Worm (Caenorhabditis elegans): Measurements from ENCODE around the gene C03G6.17.
A peak's percentile ranks its signal among the peaks of the same experiment; 100 is the strongest.

Gene C03G6.17

ce11 chrV:7395359-7395758, 14.5 kb upstream of the C03G6.17 start, which contains the start of gene srx-9:
Gene srx-9, minus strand, starts transcription at chrV:7395459.
- TF ChIP-seq unc-62 (GFP tag; optimal IDR thresholded peaks at IDR 0.05) = no peak
- no peak for TF ChIP-seq F13H6.1 (tag; optimal IDR thresholded peaks at IDR 0.05)

ce11 chrV:7391933-7392332, 11.0 kb upstream of the C03G6.17 start, which contains the start of gene fbxa-105:
Gene fbxa-105, minus strand, starts transcription at chrV:7392029.
- TF ChIP-seq ztf-4 (tag; optimal IDR thresholded peaks at IDR 0.05) (no peak), lsy-2 (tag; optimal IDR thresholded peaks at IDR 0.05) (no peak), ceh-16 (tag; optimal IDR thresholded peaks at IDR 0.05) (no peak), dmd-4 (tag; optimal IDR thresholded peaks at IDR 0.05) (no peak), fos-1 (tag; optimal IDR thresholded peaks at IDR 0.05) (peak; percentile 70)

- TF ChIP-seq sem-4 (tag; optimal IDR thresholded peaks at IDR 0.05) (no peak), snpc-4 (tag; optimal IDR thresholded peaks at IDR 0.05) (no peak), ztf-11 (tag; optimal IDR thresholded peaks at IDR 0.05) (no peak), nhr-6 (tag; optimal IDR thresholded peaks at IDR 0.05) (no peak), fos-1 (tag; optimal IDR thresholded peaks at IDR 0.05) (no peak), mab-5 (tag; optimal IDR thresholded peaks at IDR 0.05) (no peak), ztf-1 (GFP tag; conservative IDR thresholded peaks at IDR 0.05) (no peak), nhr-77 (tag; optimal IDR thresholded peaks at IDR 0.05) (no peak), ceh-16 (tag; optimal IDR thresholded peaks at IDR 0.05) (no peak), elt-1 (tag; optimal IDR thresholded peaks at IDR 0.05) (no peak), mdl-1 (tag; optimal IDR thresholded peaks at IDR 0.05) (no peak), nhr-23 (tag; optimal IDR thresholded peaks at IDR 0.05) (no peak), nhr-11 (tag; optimal IDR thresholded peaks at IDR 0.05) (no peak)
Observed at ce11 chrV:7389771-7390170, 8.9 kb upstream of the C03G6.17 start, which contains the start of gene C02H6.1. Gene C02H6.1, minus strand, starts transcription at chrV:7389871.

ce11 chrV:7387755-7388154, 6.8 kb upstream of the C03G6.17 start, which contains the start of gene C02H6.3:
Gene C02H6.3, minus strand, starts transcription at chrV:7387855.
- TF ChIP-seq peb-1 (tag; optimal IDR thresholded peaks at IDR 0.05) (no peak), nhr-25 (tag; optimal IDR thresholded peaks at IDR 0.05) (no peak), ceh-16 (tag; optimal IDR thresholded peaks at IDR 0.05) (no peak), ceh-82 (tag; optimal IDR thresholded peaks at IDR 0.05) (no peak), nhr-237 (tag; optimal IDR thresholded peaks at IDR 0.05) (no peak), ztf-11 (tag; optimal IDR thresholded peaks at IDR 0.05) (no peak), egl-27 (tag; optimal IDR thresholded peaks at IDR 0.05) (no peak), lin-11 (tag; optimal IDR thresholded peaks at IDR 0.05) (no peak), ama-1 (optimal IDR thresholded peaks at IDR 0.05) (no peak)

ce11 chrV:7386052-7386573, 5.2 kb upstream of the C03G6.17 start, which contains the start of gene srp-6:
Gene srp-6, minus strand, starts transcription at chrV:7386102.
- TF ChIP-seq nhr-10 (tag; optimal IDR thresholded peaks at IDR 0.05) (no peak), fos-1 (tag; optimal IDR thresholded peaks at IDR 0.05) (peak; percentile 2), unc-55 (GFP tag; optimal IDR thresholded peaks at IDR 0.05) (peak; percentile 6)

ce11 chrV:7379384-7379783, 1.5 kb downstream of the C03G6.17 start, which contains the start of gene srsx-24:
Gene srsx-24, minus strand, starts transcription at chrV:7379484.
- TF ChIP-seq unc-39 (tag; optimal IDR thresholded peaks at IDR 0.05) (no peak), zag-1 (tag; optimal IDR thresholded peaks at IDR 0.05) (no peak), ceh-16 (tag; optimal IDR thresholded peaks at IDR 0.05) (no peak), mdl-1 (tag; optimal IDR thresholded peaks at IDR 0.05) (no peak), lin-13 (GFP tag; optimal IDR thresholded peaks at IDR 0.05) (no peak), nhr-77 (tag; optimal IDR thresholded peaks at IDR 0.05) (no peak), fos-1 (tag; optimal IDR thresholded peaks at IDR 0.05) (no peak), nhr-21 (tag; optimal IDR thresholded peaks at IDR 0.05) (no peak), unc-62 (GFP tag; optimal IDR thresholded peaks at IDR 0.05) (no peak), ztf-11 (tag; optimal IDR thresholded peaks at IDR 0.05) (no peak)

ce11 chrV:7374090-7374489, 6.8 kb downstream of the C03G6.17 start, which contains the start of gene srx-56:
Gene srx-56, plus strand, starts transcription at chrV:7374390.
- TF ChIP-seq mbf-1 (tag; optimal IDR thresholded peaks at IDR 0.05) = no peak
- TF ChIP-seq nhr-77 (tag; optimal IDR thresholded peaks at IDR 0.05) = no peak
- TF ChIP-seq skn-1 (tag; optimal IDR thresholded peaks at IDR 0.05) = no peak
- no peak for TF ChIP-seq sma-3 (GFP tag; optimal IDR thresholded peaks at IDR 0.05)
- no peak for TF ChIP-seq ZK546.5 (tag; optimal IDR thresholded peaks at IDR 0.05)
- no peak for TF ChIP-seq F13H6.1 (tag; optimal IDR thresholded peaks at IDR 0.05)
- no peak for TF ChIP-seq unc-55 (GFP tag; optimal IDR thresholded peaks at IDR 0.05)
- TF ChIP-seq ceh-82 (tag; optimal IDR thresholded peaks at IDR 0.05) = no peak
- TF ChIP-seq nhr-129 (tag; optimal IDR thresholded peaks at IDR 0.05) = no peak
- TF ChIP-seq lin-11 (tag; optimal IDR thresholded peaks at IDR 0.05) = no peak
- no peak for TF ChIP-seq ztf-1 (GFP tag; conservative IDR thresholded peaks at IDR 0.05)
- no peak for TF ChIP-seq fos-1 (tag; optimal IDR thresholded peaks at IDR 0.05)
- no peak for TF ChIP-seq sem-4 (tag; optimal IDR thresholded peaks at IDR 0.05)
- TF ChIP-seq zag-1 (tag; optimal IDR thresholded peaks at IDR 0.05) = no peak
- TF ChIP-seq Y55F3AM.14 (GFP tag; optimal IDR thresholded peaks at IDR 0.05) = no peak
- no peak for TF ChIP-seq nhr-25 (tag; optimal IDR thresholded peaks at IDR 0.05)
- TF ChIP-seq peb-1 (tag; optimal IDR thresholded peaks at IDR 0.05) = no peak

Data from whole organism, L2 larva.